Worm (Caenorhabditis elegans) whole organism, L1 larva: ENCODE results near the gene irld-67.

ENCODE experiments used
- C16A3.4 ChIP-seq: fragments of 150-350 bp; optimal IDR thresholded peaks from 2 replicates; lab custom pipeline; 2014; ENCODE audit warnings: missing biosample characterization, missing genetic modification characterization
- aly-2 ChIP-seq: fragments of 150-350 bp; optimal IDR thresholded peaks from 2 replicates; lab custom pipeline; 2014; ENCODE audit warnings: missing biosample characterization, missing genetic modification characterization
- ama-1 ChIP-seq: fragments of 150-350 bp; optimal IDR thresholded peaks from 2 replicates; lab custom pipeline; 2014
- elt-3 ChIP-seq, 6 experiments: fragments of 150-350 bp in 1 of 6; sonication (generic microtip); optimal IDR thresholded peaks; 2 replicates each; lab custom pipeline; 2017 to 2018; ENCODE audit warnings: missing biosample characterization in 6 of 6, missing genetic modification characterization in 6 of 6, inconsistent platforms in 1 of 6
- nhr-19 ChIP-seq: fragments of 200-800 bp; sonication (Bioruptor generic); conservative IDR thresholded peaks from 2 replicates; pipeline ENCODE4 v1.3.6; 2022; ENCODE audit warnings: missing genetic modification characterization, missing compliant biosample characterization
- nhr-71 ChIP-seq: sonication (generic microtip); optimal IDR thresholded peaks from 2 replicates; lab custom pipeline; 2016; ENCODE audit warnings: mild to moderate bottlenecking, missing genetic modification characterization, moderate library complexity, missing compliant biosample characterization
- swsn-7 ChIP-seq: sonication (generic microtip); optimal IDR thresholded peaks from 2 replicates; lab custom pipeline; 2016; ENCODE audit warnings: missing genetic modification characterization, missing compliant biosample characterization
- unc-130 ChIP-seq: fragments of 150-350 bp; optimal IDR thresholded peaks from 2 replicates; lab custom pipeline; 2017; ENCODE audit warnings: missing biosample characterization, missing genetic modification characterization, inconsistent platforms
- ztf-11 ChIP-seq, 2 experiments: sonication (generic microtip); optimal IDR thresholded peaks; 2 replicates each; lab custom pipeline; 2016 to 2017; ENCODE audit warnings: missing genetic modification characterization in 2 of 2, missing biosample characterization in 1 of 2, missing compliant biosample characterization in 1 of 2

DNA sequence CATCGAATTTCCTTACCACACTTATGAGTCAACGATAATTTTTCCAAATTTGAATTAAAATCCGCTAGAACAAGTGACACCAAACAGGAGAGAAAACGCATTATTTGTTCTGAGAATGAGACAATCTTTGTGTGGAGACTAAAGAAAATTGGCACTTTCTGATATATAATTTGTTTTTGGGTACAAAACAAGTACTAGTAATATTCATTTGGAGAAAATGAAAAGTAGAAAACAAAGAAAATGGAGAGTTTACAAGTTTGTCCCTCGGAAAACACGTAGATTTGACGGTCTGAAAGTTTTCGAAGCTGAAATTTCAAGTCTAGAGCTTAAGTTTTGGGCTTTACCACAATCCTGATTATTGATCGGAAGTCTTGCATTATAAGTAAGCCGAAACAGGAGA, 6.5 kb upstream of the irld-67 start, which contains the start of gene irld-66:
- TF ChIP-seq swsn-7 (no peak), elt-3 (tag; optimal IDR thresholded peaks at IDR 0.05; lab: Kevin White, UChicago) (no peak), nhr-71 (tag; lab: Kevin White, UChicago) (no peak), unc-130 (tag; lab: Kevin White, UChicago) (no peak), ztf-11 (tag; optimal IDR thresholded peaks at IDR 0.05; lab: Kevin White, UChicago) (no peak), ama-1 (lab: Kevin White, UChicago) (no peak), C16A3.4 (no peak), nhr-19 (GFP tag; lab: Robert Waterston, UW) (no peak), aly-2 (tag; lab: Kevin White, UChicago) (no peak)
